Worm (Caenorhabditis elegans): ENCODE data around the gene T19D12.9.

T19D12.9 gene

DNA sequence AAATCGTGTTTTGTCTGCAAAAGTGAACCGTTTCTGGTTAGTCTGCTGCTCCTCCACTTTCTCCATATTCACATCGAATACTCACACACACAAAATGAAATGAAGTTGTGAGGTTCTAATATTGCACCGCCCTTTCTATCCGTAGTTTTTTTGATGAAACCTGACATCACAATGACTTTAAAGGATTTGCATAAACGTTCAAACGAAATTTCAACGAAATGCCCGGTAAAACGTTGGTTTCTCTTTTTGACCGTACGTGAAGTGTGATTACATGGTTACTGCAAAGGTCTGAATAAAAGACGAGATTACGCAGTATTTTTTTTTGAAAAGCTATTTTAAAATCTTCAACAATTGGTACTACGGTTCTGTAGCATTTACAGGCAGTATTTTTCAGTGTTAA lies at the start of gene T19D12.9:
T19D12.9 (minus strand) TSS at position 101 of the 400 bp plus-strand sequence.
- no peak for TF ChIP-seq him-1 (tag; optimal IDR thresholded peaks at IDR 0.05)
- TF ChIP-seq dao-5 (tag; optimal IDR thresholded peaks at IDR 0.05), result no peak
- TF ChIP-seq W03F9.2 (tag; optimal IDR thresholded peaks at IDR 0.05), result no peak

DNA sequence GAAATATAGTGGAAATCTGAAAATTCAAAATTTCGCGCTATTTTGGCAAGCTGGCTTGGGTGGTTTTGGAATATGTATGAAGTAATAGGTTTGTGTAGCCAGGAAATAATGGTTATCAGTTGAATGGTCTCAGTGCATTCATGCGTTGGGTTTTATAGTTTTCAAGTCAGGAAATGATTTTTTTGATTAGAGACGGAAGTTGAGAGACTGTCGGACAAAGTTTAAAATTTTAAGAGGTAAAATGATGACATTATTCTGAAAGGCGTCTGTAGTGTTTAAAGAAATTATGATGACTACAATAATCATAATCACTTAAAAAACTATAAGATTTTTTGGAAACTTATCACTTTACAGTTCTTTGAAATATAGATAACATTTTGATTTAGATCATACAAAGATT lies 47.3 kb upstream of the T19D12.9 start, which contains the start of gene C18H9.6:
C18H9.6 (minus strand) TSS at position 129 of the 400 bp plus-strand sequence.
- no peak for TF ChIP-seq him-1 (tag; optimal IDR thresholded peaks at IDR 0.05)
- TF ChIP-seq dao-5 (tag; optimal IDR thresholded peaks at IDR 0.05), result no peak
- TF ChIP-seq W03F9.2 (tag; optimal IDR thresholded peaks at IDR 0.05), result no peak

DNA sequence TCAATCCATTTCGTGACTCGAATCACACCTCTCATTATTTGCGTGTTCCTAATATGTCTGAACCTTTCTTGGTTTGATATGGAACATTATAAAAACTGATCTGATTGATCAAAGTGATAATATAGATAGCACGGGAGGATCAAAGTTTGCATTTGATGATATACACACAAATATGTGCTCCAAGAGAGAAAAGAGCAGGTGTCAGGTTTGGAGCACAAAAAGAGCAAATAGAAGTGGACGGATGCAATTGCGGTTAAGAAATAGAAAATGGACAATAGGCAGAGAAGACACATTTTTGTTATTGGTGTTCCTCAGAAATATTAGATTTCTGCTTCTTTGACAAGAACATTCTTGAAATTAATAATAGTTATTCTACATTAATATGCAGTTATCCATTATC lies 44.6 kb upstream of the T19D12.9 start, which contains the start of gene C18H9.1:
C18H9.1 (plus strand) TSS at position 301 of the 400 bp plus-strand sequence.
- TF ChIP-seq dao-5 (tag; optimal IDR thresholded peaks at IDR 0.05) (no peak), W03F9.2 (tag; optimal IDR thresholded peaks at IDR 0.05) (no peak), him-1 (tag; optimal IDR thresholded peaks at IDR 0.05) (no peak)

DNA sequence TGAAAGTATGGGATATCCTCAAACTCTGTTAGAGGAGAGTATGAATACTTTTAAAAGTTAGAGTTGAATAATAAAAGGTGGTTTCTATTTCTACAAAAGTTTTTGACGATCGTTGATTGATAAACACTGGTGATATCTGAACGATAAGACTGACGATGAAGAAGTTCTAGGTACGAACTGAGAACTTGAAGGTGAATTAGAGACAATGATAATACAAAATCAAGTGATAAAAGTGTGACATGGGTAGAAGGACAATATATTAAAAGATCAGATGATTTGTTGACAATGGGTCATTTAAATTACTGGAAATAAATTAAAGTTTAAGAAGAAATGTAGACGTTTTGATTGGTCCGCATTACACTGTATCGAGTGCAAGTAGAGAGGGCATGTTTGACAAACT lies 41.2 kb upstream of the T19D12.9 start, which contains the start of gene C18H9.5:
C18H9.5 (minus strand) TSS at position 179 of the 400 bp plus-strand sequence.
- TF ChIP-seq him-1 (tag; optimal IDR thresholded peaks at IDR 0.05) (no peak), W03F9.2 (tag; optimal IDR thresholded peaks at IDR 0.05) (no peak), dao-5 (tag; optimal IDR thresholded peaks at IDR 0.05) (no peak)

DNA sequence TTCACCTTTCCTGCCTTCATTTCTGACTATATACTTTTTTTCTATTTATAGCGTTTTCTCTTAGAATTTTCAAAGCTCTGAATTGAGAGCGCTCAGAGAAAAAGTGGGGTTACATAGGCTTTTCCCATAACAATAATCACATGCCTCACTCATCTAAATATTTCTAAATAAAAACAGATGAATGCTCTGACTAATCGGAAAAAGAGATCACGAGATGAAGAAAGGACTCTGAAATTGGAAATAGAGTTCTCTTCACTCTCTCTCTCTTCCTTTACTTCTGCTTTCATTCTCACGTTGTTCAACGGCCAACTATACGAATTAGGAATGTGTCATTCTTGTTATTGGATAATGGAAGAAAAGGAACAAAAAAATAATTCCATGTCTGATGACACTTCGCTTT lies 34.9 kb upstream of the T19D12.9 start:
- TF ChIP-seq W03F9.2 (tag; optimal IDR thresholded peaks at IDR 0.05) (no peak), him-1 (tag; optimal IDR thresholded peaks at IDR 0.05) (no peak), dao-5 (tag; optimal IDR thresholded peaks at IDR 0.05) (no peak)

DNA sequence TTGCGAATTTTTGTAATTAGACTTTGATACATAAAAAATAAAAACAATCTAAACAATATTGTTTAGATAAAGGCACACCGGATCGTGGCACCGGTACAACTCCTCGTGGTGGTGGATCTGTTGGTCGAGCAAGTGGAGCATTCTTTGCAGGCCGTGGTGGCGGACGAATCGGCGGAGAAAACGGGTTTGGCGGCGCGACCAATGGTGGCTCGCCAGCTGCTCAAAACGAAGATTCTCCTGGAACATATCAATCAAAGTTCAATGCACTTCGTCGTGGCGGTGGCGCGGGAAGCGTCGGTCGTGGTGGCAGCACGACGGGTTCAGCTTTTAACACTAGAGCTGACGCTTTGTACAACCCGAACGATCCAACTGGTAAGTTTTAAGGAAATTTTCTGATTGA lies 31.8 kb upstream of the T19D12.9 start:
- no peak for TF ChIP-seq him-1 (tag; optimal IDR thresholded peaks at IDR 0.05)

DNA sequence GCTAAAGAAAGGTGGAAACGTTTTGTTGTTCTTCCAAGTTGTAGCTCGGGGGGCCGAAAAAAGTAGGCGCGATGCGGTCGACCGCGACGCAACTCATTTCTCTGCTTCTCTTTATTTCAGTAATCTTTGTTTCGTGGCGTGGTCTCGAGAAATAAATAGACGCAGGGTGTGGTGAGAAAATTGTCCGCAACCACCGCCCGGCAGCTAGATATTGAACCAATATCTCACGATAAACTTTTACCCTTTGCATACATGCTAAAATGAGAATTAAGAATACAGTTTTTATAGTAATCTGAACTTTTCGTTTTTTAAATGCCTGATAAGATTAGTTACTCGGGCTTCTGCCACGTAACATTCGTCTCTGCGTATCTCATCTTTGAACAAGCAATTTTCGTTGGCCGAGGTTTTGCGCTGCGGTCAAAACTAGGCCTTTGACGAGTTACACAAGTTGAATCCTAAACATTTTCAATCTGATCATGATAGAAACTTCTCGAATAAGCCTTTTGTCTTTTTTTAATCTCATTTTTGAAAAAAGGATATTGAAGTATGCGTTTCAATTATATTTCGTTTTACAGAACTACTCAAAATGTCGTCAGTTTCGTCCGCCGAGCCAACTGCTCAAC lies 29.6 kb upstream of the T19D12.9 start, which contains the start of gene gyf-1:
gyf-1 (plus strand) TSS at position 573 of the 623 bp plus-strand sequence.
- TF ChIP-seq W03F9.2 (tag; optimal IDR thresholded peaks at IDR 0.05) (no peak), him-1 (tag; optimal IDR thresholded peaks at IDR 0.05) (no peak), dao-5 (tag; optimal IDR thresholded peaks at IDR 0.05) (no peak)

DNA sequence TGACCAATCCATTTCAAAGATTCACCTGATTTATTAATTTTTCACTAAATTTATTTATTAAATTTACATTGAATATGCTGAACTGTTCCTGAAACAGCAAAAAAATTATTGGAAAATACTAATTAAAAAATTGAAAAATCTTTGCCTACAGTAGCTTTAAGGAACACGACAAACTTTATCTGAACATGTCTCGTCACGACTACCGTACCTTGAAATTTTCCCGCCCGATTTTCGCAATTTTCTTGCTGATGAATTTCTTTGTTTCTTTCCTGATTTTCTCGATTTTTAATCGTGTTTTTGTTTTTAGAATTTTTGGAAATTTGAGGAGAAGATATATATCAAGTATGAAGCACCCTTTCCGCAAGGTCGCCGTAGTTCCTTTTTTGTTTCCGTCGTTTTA lies 28.7 kb upstream of the T19D12.9 start:
- no peak for TF ChIP-seq dao-5 (tag; optimal IDR thresholded peaks at IDR 0.05)
- no peak for TF ChIP-seq W03F9.2 (tag; optimal IDR thresholded peaks at IDR 0.05)
- no peak for TF ChIP-seq him-1 (tag; optimal IDR thresholded peaks at IDR 0.05)

DNA sequence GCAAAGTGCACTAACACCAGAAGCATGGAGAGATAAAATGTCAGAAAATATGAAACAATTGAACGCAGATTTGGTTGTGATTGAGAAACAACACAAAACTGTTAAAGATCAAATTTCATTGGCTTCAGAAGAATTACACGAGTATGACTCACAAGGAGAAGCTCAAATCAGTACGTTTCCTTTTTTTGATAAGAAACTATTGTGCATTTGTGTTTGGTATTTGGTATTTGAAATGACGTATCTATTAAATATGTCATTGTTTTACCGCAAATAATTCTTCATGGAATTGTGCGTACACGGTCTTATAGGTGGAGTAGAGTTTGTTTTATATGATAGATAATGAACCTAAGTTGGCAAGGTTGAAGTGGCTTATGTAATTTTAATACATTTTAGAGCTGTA lies 27.3 kb upstream of the T19D12.9 start:
- no peak for TF ChIP-seq him-1 (tag; optimal IDR thresholded peaks at IDR 0.05)
- TF ChIP-seq W03F9.2 (tag; optimal IDR thresholded peaks at IDR 0.05), result no peak
- TF ChIP-seq dao-5 (tag; optimal IDR thresholded peaks at IDR 0.05), result no peak

DNA sequence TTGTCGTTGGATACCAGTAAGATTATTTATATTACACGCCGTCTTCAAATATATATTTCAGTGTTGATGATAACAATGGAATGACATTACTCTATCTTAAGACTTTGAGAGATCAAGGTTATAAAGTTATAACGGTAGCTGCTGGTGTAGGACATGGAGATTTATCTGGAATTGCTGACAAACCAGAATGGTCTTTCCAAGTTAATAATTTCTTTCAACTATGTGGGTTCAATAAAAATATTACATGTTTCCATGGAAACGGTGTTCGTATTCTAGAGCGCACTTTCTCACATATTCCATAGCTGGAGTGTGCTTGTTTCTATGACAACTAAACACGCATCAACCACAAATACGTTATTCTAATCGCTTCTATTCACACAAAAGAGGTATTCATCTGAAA lies 25.5 kb upstream of the T19D12.9 start, which contains the start of gene ift-74:
ift-74 (plus strand) TSS at position 301 of the 400 bp plus-strand sequence.
- no peak for TF ChIP-seq dao-5 (tag; optimal IDR thresholded peaks at IDR 0.05)
- no peak for TF ChIP-seq him-1 (tag; optimal IDR thresholded peaks at IDR 0.05)
- no peak for TF ChIP-seq W03F9.2 (tag; optimal IDR thresholded peaks at IDR 0.05)

DNA sequence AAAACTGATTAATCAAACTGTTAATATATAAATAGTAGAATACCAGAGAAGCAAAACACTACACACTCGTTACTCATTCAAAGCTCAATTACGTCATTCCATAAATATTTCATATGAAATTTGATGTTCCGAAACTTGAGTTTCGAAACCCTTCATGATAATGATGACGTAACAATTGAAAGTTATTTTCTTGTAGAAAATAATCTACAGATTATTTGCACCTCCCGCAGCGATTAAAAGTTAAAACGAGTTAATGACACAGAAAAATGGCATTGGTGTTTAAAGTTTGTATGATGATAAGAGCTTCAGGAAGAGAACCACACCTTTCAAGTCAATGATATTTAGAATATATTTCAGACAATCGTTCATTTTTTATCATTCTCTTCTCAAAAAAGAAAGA lies 19.7 kb upstream of the T19D12.9 start, which contains the start of gene H43E16.1:
H43E16.1 (plus strand) TSS at position 375 of the 400 bp plus-strand sequence.
- TF ChIP-seq dao-5 (tag; optimal IDR thresholded peaks at IDR 0.05) (no peak), W03F9.2 (tag; optimal IDR thresholded peaks at IDR 0.05) (no peak), him-1 (tag; optimal IDR thresholded peaks at IDR 0.05) (no peak)

DNA sequence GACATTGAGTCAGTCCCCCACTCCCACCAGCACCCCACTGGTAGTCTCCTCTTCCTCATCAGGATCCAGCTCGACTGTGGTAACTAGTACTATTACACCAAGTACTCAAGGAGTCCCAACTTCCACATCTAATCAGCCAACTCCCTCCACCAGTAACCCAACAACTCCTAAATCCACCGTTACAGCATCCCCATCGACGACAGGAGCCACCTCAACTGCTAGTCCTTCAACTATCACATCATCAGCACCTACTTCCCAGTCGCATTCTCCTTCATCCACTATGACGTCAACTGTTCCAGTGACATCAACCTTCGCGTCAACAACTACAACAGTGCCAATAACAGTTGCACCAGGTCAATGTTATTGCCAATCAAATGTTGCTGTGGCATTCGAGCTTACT lies 14.3 kb upstream of the T19D12.9 start:
- no peak for TF ChIP-seq dao-5 (tag; optimal IDR thresholded peaks at IDR 0.05)
- no peak for TF ChIP-seq him-1 (tag; optimal IDR thresholded peaks at IDR 0.05)
- no peak for TF ChIP-seq W03F9.2 (tag; optimal IDR thresholded peaks at IDR 0.05)

DNA sequence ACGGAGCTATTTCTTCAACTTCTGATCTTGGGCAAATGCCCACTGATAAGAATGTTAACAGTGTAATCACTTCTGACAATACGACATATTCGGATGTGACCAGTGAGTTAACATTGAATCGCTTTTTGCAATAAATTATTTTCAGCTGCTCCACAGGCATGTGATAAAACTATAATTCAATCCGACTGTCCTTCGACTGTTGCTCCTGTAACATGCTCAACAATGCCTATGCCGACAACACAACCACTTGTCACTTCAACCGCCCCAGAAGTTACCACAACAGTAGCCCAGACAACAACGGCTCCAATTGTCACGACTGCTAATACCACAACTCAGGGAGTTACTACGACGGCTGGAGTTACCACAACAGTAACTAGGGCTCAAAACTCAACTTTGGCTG lies 13.3 kb upstream of the T19D12.9 start:
- no peak for TF ChIP-seq dao-5 (tag; optimal IDR thresholded peaks at IDR 0.05)
- TF ChIP-seq W03F9.2 (tag; optimal IDR thresholded peaks at IDR 0.05), result no peak
- TF ChIP-seq him-1 (tag; optimal IDR thresholded peaks at IDR 0.05), result no peak

DNA sequence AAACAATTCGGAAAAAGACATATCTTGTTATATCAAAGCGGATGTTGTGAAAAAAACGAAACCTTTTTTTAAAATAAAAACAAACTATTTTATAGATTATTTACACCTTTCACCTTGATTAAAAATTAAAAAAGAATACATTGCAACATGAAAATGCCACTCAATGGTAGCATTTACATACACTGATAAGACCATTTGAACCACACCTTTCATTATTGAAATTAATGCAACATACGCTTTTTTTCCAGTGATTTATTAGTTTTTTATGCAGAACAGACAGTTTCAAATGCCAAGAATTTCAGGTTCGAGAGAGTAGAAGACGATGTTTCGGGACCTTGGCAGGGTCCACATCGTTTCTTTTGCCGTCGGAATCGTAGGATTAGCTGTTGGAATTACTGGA lies 12.4 kb upstream of the T19D12.9 start, which contains the start of gene T19D12.1:
T19D12.1 (plus strand) TSS at position 301 of the 400 bp plus-strand sequence.
- TF ChIP-seq W03F9.2 (tag; optimal IDR thresholded peaks at IDR 0.05) (no peak), dao-5 (tag; optimal IDR thresholded peaks at IDR 0.05) (no peak), him-1 (tag; optimal IDR thresholded peaks at IDR 0.05) (no peak)

DNA sequence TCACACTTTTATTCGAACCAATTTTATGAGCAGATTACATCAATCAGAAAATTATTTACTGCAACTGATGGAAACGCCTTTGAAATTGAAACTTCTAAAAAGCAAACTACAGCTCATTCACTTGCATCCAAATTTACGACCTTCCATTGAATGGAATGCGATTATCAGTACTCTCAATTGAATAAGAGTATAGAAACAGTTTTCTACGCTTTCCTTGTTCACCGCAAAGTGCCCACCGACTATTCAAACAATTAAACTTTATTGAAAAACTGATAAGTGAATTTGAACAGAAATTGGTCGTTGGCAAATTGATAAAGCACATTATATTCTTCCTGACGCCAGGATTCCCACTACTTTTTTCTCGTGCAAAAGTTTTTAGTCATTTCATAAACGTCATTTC lies 11.7 kb upstream of the T19D12.9 start:
- no peak for TF ChIP-seq dao-5 (tag; optimal IDR thresholded peaks at IDR 0.05)
- TF ChIP-seq him-1 (tag; optimal IDR thresholded peaks at IDR 0.05), result no peak
